Fruit fly (Drosophila melanogaster): ENCODE measurements around the gene otu.

Gene otu

DNA sequence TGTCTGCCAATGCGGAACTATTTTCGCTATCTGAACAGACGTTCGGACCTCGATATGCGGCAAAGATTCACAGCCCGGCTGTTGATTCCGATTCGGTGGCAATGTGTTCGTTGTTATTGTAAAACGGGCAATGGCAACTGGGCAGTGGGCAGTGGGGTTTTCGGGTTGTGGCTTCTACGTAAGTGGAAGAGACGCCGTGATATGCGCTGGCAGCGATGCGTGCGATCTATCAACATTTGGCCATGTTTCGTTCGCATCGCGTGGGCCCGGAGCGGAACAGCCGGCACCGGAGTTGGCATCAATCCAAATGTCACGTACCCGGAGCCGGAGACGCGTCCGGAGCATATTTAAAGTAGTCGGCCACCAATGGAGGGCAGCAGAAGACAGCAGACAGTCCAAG, 7.9 kb downstream of the otu start, which contains the start of gene Cp38:
Gene Cp38 (plus strand): TSS at position 376 of the 400 bp plus-strand sequence.
- TF ChIP-seq Pif1A (GFP tag; optimal IDR thresholded peaks at IDR 0.05) = no peak
- no peak for TF ChIP-seq rn (GFP tag; IDR thresholded peaks at IDR 0.05)
- no peak for TF ChIP-seq CG15710 (tag; optimal IDR thresholded peaks at IDR 0.05)
- no peak for TF ChIP-seq Pif1B (GFP tag; optimal IDR thresholded peaks at IDR 0.05)
- TF ChIP-seq CG34367 (tag; optimal IDR thresholded peaks at IDR 0.05) = no peak
- TF ChIP-seq CG10348 (GFP tag; IDR thresholded peaks at IDR 0.05) = no peak
- no peak for TF ChIP-seq CG8159 (tag; optimal IDR thresholded peaks at IDR 0.05)
- no peak for TF ChIP-seq CG13204 (GFP tag; optimal IDR thresholded peaks at IDR 0.05)
- no peak for TF ChIP-seq CG9948 (tag; optimal IDR thresholded peaks at IDR 0.05)
- no peak for TF ChIP-seq EcR (GFP tag; optimal IDR thresholded peaks at IDR 0.05)
- TF ChIP-seq gl (tag; optimal IDR thresholded peaks at IDR 0.05) = no peak
- no peak for TF ChIP-seq fd96Ca (GFP tag; IDR thresholded peaks at IDR 0.05)
- TF ChIP-seq CG17806 (tag; optimal IDR thresholded peaks at IDR 0.05) = no peak
- no peak for TF ChIP-seq D1 (tag; optimal IDR thresholded peaks at IDR 0.05)
- no peak for TF ChIP-seq Ets98B (GFP tag; IDR thresholded peaks at IDR 0.05)
- TF ChIP-seq CG4496 (GFP tag; IDR thresholded peaks at IDR 0.05) = no peak
- TF ChIP-seq Snoo (tag; optimal IDR thresholded peaks at IDR 0.05) = no peak
- TF ChIP-seq CG32121 (GFP tag; IDR thresholded peaks at IDR 0.05) = no peak
- no peak for TF ChIP-seq CG12605 (GFP tag; IDR thresholded peaks at IDR 0.05)

- TF ChIP-seq CG10348 (GFP tag; IDR thresholded peaks at IDR 0.05) (no peak), CG8301 (tag; optimal IDR thresholded peaks at IDR 0.05) (no peak), EcR (GFP tag; optimal IDR thresholded peaks at IDR 0.05) (no peak), CG9948 (tag; optimal IDR thresholded peaks at IDR 0.05) (no peak), CG34367 (tag; optimal IDR thresholded peaks at IDR 0.05) (no peak), CG15710 (tag; optimal IDR thresholded peaks at IDR 0.05) (no peak), CG13204 (GFP tag; optimal IDR thresholded peaks at IDR 0.05) (no peak), fd96Ca (GFP tag; IDR thresholded peaks at IDR 0.05) (no peak), gl (tag; optimal IDR thresholded peaks at IDR 0.05) (no peak), rn (GFP tag; IDR thresholded peaks at IDR 0.05) (no peak), CG17806 (tag; optimal IDR thresholded peaks at IDR 0.05) (no peak), CG4496 (GFP tag; IDR thresholded peaks at IDR 0.05) (no peak), CG8159 (tag; optimal IDR thresholded peaks at IDR 0.05) (no peak), Ets98B (GFP tag; IDR thresholded peaks at IDR 0.05) (no peak), CG32121 (GFP tag; IDR thresholded peaks at IDR 0.05) (no peak), Pif1A (GFP tag; optimal IDR thresholded peaks at IDR 0.05) (no peak)
These were observed 10.2 kb downstream of the otu start, which contains the start of gene Cp36 for dm6 chrX:8479031-8479568. TSS of gene Cp36 (plus strand) at chrX:8479319.

DNA sequence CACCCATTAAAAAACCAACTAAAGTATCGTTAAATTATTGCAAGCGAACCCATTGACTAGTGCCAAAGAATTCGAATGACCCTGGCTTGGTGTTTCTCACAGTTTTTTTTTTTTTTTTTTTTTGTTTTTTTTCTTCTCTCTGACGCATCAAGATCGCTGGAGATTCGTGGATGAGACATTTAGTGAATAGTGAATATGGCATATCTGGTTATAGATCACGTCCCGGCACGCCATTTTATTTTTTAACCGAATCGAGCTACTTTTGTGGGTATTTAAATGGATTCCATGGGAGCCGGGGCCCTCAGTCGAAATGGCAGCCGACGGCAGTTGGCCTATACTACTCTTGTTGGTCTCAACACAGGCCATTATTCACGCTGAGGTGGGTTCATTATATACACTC, 12.5 kb downstream of the otu start, which contains the start of gene Cp7Fc:
Gene Cp7Fc (plus strand): TSS at position 301 of the 400 bp plus-strand sequence.
- TF ChIP-seq Ets98B (GFP tag; IDR thresholded peaks at IDR 0.05) = no peak

dm6 chrX:8475657-8476056, 13.7 kb downstream of the otu start:
- TF ChIP-seq CG10348 (GFP tag; IDR thresholded peaks at IDR 0.05) (no peak), Pif1A (GFP tag; optimal IDR thresholded peaks at IDR 0.05) (no peak), CG13204 (GFP tag; optimal IDR thresholded peaks at IDR 0.05) (no peak), CG34367 (tag; optimal IDR thresholded peaks at IDR 0.05) (no peak), rn (GFP tag; IDR thresholded peaks at IDR 0.05) (no peak), CG17806 (tag; optimal IDR thresholded peaks at IDR 0.05) (no peak), Pif1B (GFP tag; optimal IDR thresholded peaks at IDR 0.05) (no peak), CG8159 (tag; optimal IDR thresholded peaks at IDR 0.05) (no peak), CG12605 (GFP tag; IDR thresholded peaks at IDR 0.05) (no peak), CG15710 (tag; optimal IDR thresholded peaks at IDR 0.05) (no peak), D1 (tag; optimal IDR thresholded peaks at IDR 0.05) (no peak), gl (tag; optimal IDR thresholded peaks at IDR 0.05) (no peak), fd96Ca (GFP tag; IDR thresholded peaks at IDR 0.05) (no peak), CG9948 (tag; optimal IDR thresholded peaks at IDR 0.05) (no peak), CG14655 (GFP tag; optimal IDR thresholded peaks at IDR 0.05) (no peak)

DNA sequence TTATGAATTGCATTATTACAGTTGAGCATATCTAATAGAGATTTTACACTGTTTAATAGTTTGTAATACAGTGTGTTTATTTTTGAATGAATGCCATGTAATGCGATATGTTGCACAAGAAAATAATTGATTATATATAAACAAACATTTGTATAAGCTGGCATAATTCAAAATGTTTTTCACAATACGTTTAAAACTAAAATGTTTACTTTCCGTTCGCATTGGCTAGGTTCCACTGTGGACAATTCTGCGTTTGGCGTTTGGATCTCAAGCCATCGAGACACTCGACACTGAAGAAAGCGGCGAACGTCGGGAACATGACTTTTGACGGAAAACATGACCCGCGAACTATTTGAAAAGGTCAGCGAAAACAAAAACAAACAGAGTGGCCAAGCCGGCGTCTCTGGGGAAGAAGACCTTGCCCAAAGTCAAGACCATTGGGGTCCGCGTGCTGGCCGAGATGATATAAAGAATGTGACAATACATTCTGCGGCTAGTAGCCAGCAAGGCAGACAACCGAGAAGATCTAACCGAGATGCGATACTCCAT, 15.9 kb downstream of the otu start, which contains the start of gene Cp7Fb:
Gene Cp7Fb (plus strand): TSS at position 499 of the 549 bp plus-strand sequence.
- TF ChIP-seq CG15710 (tag; optimal IDR thresholded peaks at IDR 0.05) (no peak), CG14655 (GFP tag; optimal IDR thresholded peaks at IDR 0.05) (no peak), CG10348 (GFP tag; IDR thresholded peaks at IDR 0.05) (no peak), CG9948 (tag; optimal IDR thresholded peaks at IDR 0.05) (no peak), fd96Ca (GFP tag; IDR thresholded peaks at IDR 0.05) (no peak), D1 (tag; optimal IDR thresholded peaks at IDR 0.05) (no peak), CG34367 (tag; optimal IDR thresholded peaks at IDR 0.05) (no peak), rn (GFP tag; IDR thresholded peaks at IDR 0.05) (no peak), Pif1B (GFP tag; optimal IDR thresholded peaks at IDR 0.05) (no peak), Pif1A (GFP tag; optimal IDR thresholded peaks at IDR 0.05) (no peak), CG8301 (tag; optimal IDR thresholded peaks at IDR 0.05) (no peak), CG13204 (GFP tag; optimal IDR thresholded peaks at IDR 0.05) (no peak), CG12605 (GFP tag; IDR thresholded peaks at IDR 0.05) (no peak), CG32121 (GFP tag; IDR thresholded peaks at IDR 0.05) (no peak), CG4496 (GFP tag; IDR thresholded peaks at IDR 0.05) (no peak), Snoo (tag; optimal IDR thresholded peaks at IDR 0.05) (no peak), gl (tag; optimal IDR thresholded peaks at IDR 0.05) (no peak), Ets98B (GFP tag; IDR thresholded peaks at IDR 0.05) (no peak), CG8159 (tag; optimal IDR thresholded peaks at IDR 0.05) (no peak)

- TF ChIP-seq rn (GFP tag; IDR thresholded peaks at IDR 0.05) (no peak), CG15710 (tag; optimal IDR thresholded peaks at IDR 0.05) (no peak), CG17806 (tag; optimal IDR thresholded peaks at IDR 0.05) (no peak), Ets98B (GFP tag; IDR thresholded peaks at IDR 0.05) (no peak), CG13204 (GFP tag; optimal IDR thresholded peaks at IDR 0.05) (no peak), CG10348 (GFP tag; IDR thresholded peaks at IDR 0.05) (no peak), CG14655 (GFP tag; optimal IDR thresholded peaks at IDR 0.05) (no peak), CG32121 (GFP tag; IDR thresholded peaks at IDR 0.05) (no peak), gl (tag; optimal IDR thresholded peaks at IDR 0.05) (no peak)
These were observed 18.7 kb downstream of the otu start, which contains the start of gene Cp7Fa for dm6 chrX:8470588-8470987. TSS of gene Cp7Fa (plus strand) at chrX:8470888.
